Worm (Caenorhabditis elegans) whole organism, mixed stage, embryonic: ENCODE measurements around the gene F26F12.8.

Experiments
- cnd-1 ChIP-seq: fragments of 200-800 bp; sonication (Bioruptor generic); optimal IDR thresholded peaks from 2 replicates; lab custom pipeline; 2018; ENCODE audit warnings: mild to moderate bottlenecking, missing genetic modification characterization, missing compliant biosample characterization
- elt-3 ChIP-seq: fragments of 150-350 bp; optimal IDR thresholded peaks from 2 replicates; lab custom pipeline; 2014; ENCODE audit warnings: missing biosample characterization, missing genetic modification characterization
- ham-2 ChIP-seq: fragments of 200-800 bp; sonication (Bioruptor generic); optimal IDR thresholded peaks from 2 replicates; lab custom pipeline; 2018; ENCODE audit warnings: mild to moderate bottlenecking, missing genetic modification characterization, missing compliant biosample characterization
- mls-2 ChIP-seq: sonication (generic microtip); optimal IDR thresholded peaks from 2 replicates; lab custom pipeline; 2016; ENCODE audit warnings: mild to moderate bottlenecking, missing genetic modification characterization, moderate library complexity, missing compliant biosample characterization
- nhr-28 ChIP-seq: fragments of 150-350 bp; optimal IDR thresholded peaks from 2 replicates; lab custom pipeline; 2014; ENCODE audit warnings: missing biosample characterization, missing genetic modification characterization
- ztf-11 ChIP-seq: fragments of 150-350 bp; optimal IDR thresholded peaks from 2 replicates; lab custom pipeline; 2014; ENCODE audit warnings: missing biosample characterization, missing genetic modification characterization

DNA sequence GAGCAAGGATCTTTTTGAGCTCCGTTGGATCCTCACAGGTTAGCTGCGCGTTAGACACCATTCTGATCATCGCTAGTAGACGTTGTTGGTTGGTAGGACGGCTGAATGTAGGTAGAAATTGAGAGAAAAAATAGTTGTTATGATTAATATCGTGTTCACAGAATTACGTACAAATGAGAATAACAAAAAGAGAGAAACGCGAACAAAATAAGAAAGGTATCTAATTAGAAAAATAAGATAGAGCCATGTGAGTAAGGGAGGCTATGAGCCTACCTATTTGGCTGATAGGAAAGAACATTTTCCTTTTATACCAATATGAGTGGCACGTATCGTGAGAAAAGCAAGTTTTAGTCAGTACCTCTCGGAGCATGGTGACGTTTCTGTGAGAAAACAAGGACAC lies 21.4 kb upstream of the F26F12.8 start, which contains the start of gene C04E6.8:
- no peak for TF ChIP-seq elt-3 (tag; lab: Kevin White, UChicago)
- no peak for TF ChIP-seq mls-2 (tag; lab: Kevin White, UChicago)
- no peak for TF ChIP-seq nhr-28 (tag; lab: Kevin White, UChicago)
- no peak for TF ChIP-seq cnd-1
- no peak for TF ChIP-seq ham-2 (GFP tag; lab: Kevin White, UChicago)
- TF ChIP-seq ztf-11 (tag; lab: Kevin White, UChicago), result no peak
